Fruit fly (Drosophila melanogaster) whole organism, embryonic: ENCODE results near the gene Rab3-GAP.

Experiments
- Adf1 ChIP-seq: fragments of 200-800 bp; sonication (Bioruptor generic); IDR thresholded peaks from 2 replicates; pipeline ENCODE4 v1.3.6; 2022; ENCODE audit warnings: missing biosample characterization, missing genetic modification characterization
- Antp ChIP-seq: fragments of 200-800 bp; sonication (Bioruptor generic); optimal IDR thresholded peaks from 3 replicates; lab custom pipeline; 2016; ENCODE audit warnings: missing biosample characterization, missing genetic modification characterization
- CG11085 ChIP-seq: fragments of 200-800 bp; sonication (Bioruptor generic); IDR thresholded peaks from 2 replicates; pipeline ENCODE4 v1.3.6; 2022; ENCODE audit warnings: missing biosample characterization, missing genetic modification characterization
- CG12391 ChIP-seq: fragments of 200-800 bp; sonication (Bioruptor generic); optimal IDR thresholded peaks from 3 replicates; lab custom pipeline; 2018; ENCODE audit warnings: missing biosample characterization, mild to moderate bottlenecking, missing genetic modification characterization, moderate library complexity
- CG13287 ChIP-seq: fragments of 200-800 bp; sonication (Bioruptor generic); IDR thresholded peaks from 2 replicates; pipeline ENCODE4 v1.3.6; 2022; ENCODE audit warnings: missing biosample characterization, missing genetic modification characterization; ENCODE audit not compliant: partially characterized antibody
- CG13624 ChIP-seq: fragments of 200-800 bp; sonication (Bioruptor generic); optimal IDR thresholded peaks from 2 replicates; lab custom pipeline; 2016; ENCODE audit warnings: missing biosample characterization, missing genetic modification characterization
- CG13775 ChIP-seq: fragments of 200-800 bp; sonication (Bioruptor generic); optimal IDR thresholded peaks from 3 replicates; lab custom pipeline; 2017; ENCODE audit warnings: missing biosample characterization, mild to moderate bottlenecking, missing genetic modification characterization
- CG14710 ChIP-seq: fragments of 200-800 bp; sonication (Bioruptor generic); optimal IDR thresholded peaks from 3 replicates; lab custom pipeline; 2019; ENCODE audit warnings: missing biosample characterization, mild to moderate bottlenecking, missing genetic modification characterization, moderate library complexity
- CG14965 ChIP-seq: fragments of 200-800 bp; sonication (Bioruptor generic); optimal IDR thresholded peaks from 2 replicates; lab custom pipeline; 2016; ENCODE audit warnings: missing biosample characterization, missing genetic modification characterization, borderline replicate concordance
- CG17361 ChIP-seq: fragments of 200-800 bp; sonication (Bioruptor generic); IDR thresholded peaks from 3 replicates; pipeline ENCODE4 v1.3.6; 2022; ENCODE audit warnings: missing biosample characterization, missing genetic modification characterization
- CG17829 ChIP-seq: fragments of 200-800 bp; optimal IDR thresholded peaks from 2 replicates; lab custom pipeline; 2019; ENCODE audit warnings: missing biosample characterization, mild to moderate bottlenecking, missing genetic modification characterization, moderate library complexity
- CG18262 ChIP-seq: fragments of 200-800 bp; optimal IDR thresholded peaks from 3 replicates; lab custom pipeline; 2019; ENCODE audit warnings: missing biosample characterization, mild to moderate bottlenecking, missing genetic modification characterization, moderate library complexity
- CG18476 ChIP-seq: fragments of 200-800 bp; sonication (Bioruptor generic); optimal IDR thresholded peaks from 2 replicates; lab custom pipeline; 2016; ENCODE audit warnings: missing biosample characterization, mild to moderate bottlenecking, missing genetic modification characterization
- CG2712 ChIP-seq: fragments of 200-800 bp; optimal IDR thresholded peaks from 3 replicates; lab custom pipeline; 2019; ENCODE audit warnings: missing biosample characterization, mild to moderate bottlenecking, missing genetic modification characterization, moderate library complexity
- CG30020 ChIP-seq: fragments of 200-800 bp; optimal IDR thresholded peaks from 2 replicates; lab custom pipeline; 2019; ENCODE audit warnings: missing biosample characterization, mild to moderate bottlenecking, missing genetic modification characterization, moderate library complexity
- CG31441 ChIP-seq: fragments of 200-800 bp; sonication (Bioruptor generic); IDR thresholded peaks from 2 replicates; pipeline ENCODE4 v1.3.6; 2022; ENCODE audit warnings: missing biosample characterization, missing genetic modification characterization
- CG4404 ChIP-seq: fragments of 200-800 bp; sonication (Bioruptor generic); IDR thresholded peaks from 2 replicates; pipeline ENCODE4 v1.3.6; 2022; ENCODE audit warnings: missing biosample characterization, missing genetic modification characterization
- CG4424 ChIP-seq: fragments of 200-800 bp; sonication (Bioruptor generic); optimal IDR thresholded peaks from 3 replicates; lab custom pipeline; 2016; ENCODE audit warnings: missing biosample characterization, missing genetic modification characterization
- CG7271 ChIP-seq: fragments of 200-800 bp; sonication (Bioruptor generic); optimal IDR thresholded peaks from 2 replicates; lab custom pipeline; 2018; ENCODE audit warnings: missing biosample characterization, mild to moderate bottlenecking, missing genetic modification characterization, moderate library complexity
- CG7839 ChIP-seq: fragments of 200-800 bp; sonication (Bioruptor generic); optimal IDR thresholded peaks from 3 replicates; lab custom pipeline; 2018; ENCODE audit warnings: missing biosample characterization, mild to moderate bottlenecking, missing genetic modification characterization, moderate library complexity
- CG9437 ChIP-seq: fragments of 200-800 bp; sonication (Bioruptor generic); optimal IDR thresholded peaks from 2 replicates; lab custom pipeline; 2018; ENCODE audit warnings: missing biosample characterization, mild to moderate bottlenecking, missing genetic modification characterization
- HHEX ChIP-seq: fragments of 200-800 bp; sonication (Bioruptor generic); optimal IDR thresholded peaks from 3 replicates; lab custom pipeline; 2017; ENCODE audit warnings: missing biosample characterization, mild to moderate bottlenecking, missing genetic modification characterization, missing genetic modification reagents
- Lhr ChIP-seq: fragments of 200-800 bp; sonication (Bioruptor generic); optimal IDR thresholded peaks from 3 replicates; lab custom pipeline; 2017; ENCODE audit warnings: mild to moderate bottlenecking, missing biosample characterization, missing genetic modification reagents, missing genetic modification characterization
- Nf-YB ChIP-seq: fragments of 200-800 bp; sonication (Bioruptor generic); optimal IDR thresholded peaks from 3 replicates; lab custom pipeline; 2019; ENCODE audit warnings: missing biosample characterization, mild to moderate bottlenecking, missing genetic modification characterization, moderate library complexity
- Ssrp ChIP-seq: fragments of 200-800 bp; sonication (Bioruptor generic); optimal IDR thresholded peaks from 2 replicates; lab custom pipeline; 2018; ENCODE audit warnings: missing biosample characterization, mild to moderate bottlenecking, missing genetic modification characterization, moderate library complexity
- TFAM ChIP-seq: fragments of 200-800 bp; sonication (Bioruptor generic); optimal IDR thresholded peaks from 2 replicates; lab custom pipeline; 2017; ENCODE audit warnings: missing biosample characterization, missing genetic modification characterization, inconsistent platforms
- Trl ChIP-seq, 3 experiments: fragments of >200 bp in 2 of 3; fragments of 200-800 bp in 1 of 3; sonication (Bioruptor generic) in 1 of 3; optimal IDR thresholded peaks; 2 replicates in 1 of 3; 3 replicates in 2 of 3; lab custom pipeline; 2016 to 2017; ENCODE audit warnings: missing biosample characterization in 1 of 3, missing genetic modification characterization in 1 of 3
- Xbp1 ChIP-seq: fragments of 200-800 bp; sonication (Bioruptor generic); optimal IDR thresholded peaks from 3 replicates; lab custom pipeline; 2016; ENCODE audit warnings: missing biosample characterization, mild to moderate bottlenecking, missing genetic modification characterization
- ato ChIP-seq: fragments of 200-800 bp; sonication (Bioruptor generic); IDR thresholded peaks from 2 replicates; pipeline ENCODE4 v1.3.6; 2022; ENCODE audit warnings: missing biosample characterization, missing genetic modification characterization; ENCODE audit not compliant: partially characterized antibody
- bcd ChIP-seq: fragments of 200-800 bp; sonication (Bioruptor generic); optimal IDR thresholded peaks from 2 replicates; lab custom pipeline; 2017; ENCODE audit warnings: missing biosample characterization, mild to moderate bottlenecking, missing genetic modification characterization
- bsh ChIP-seq, 2 experiments: fragments of 200-800 bp; sonication (Bioruptor generic); optimal IDR thresholded peaks; 2 replicates each; lab custom pipeline; 2017 to 2018; ENCODE audit warnings: mild to moderate bottlenecking in 2 of 2, missing biosample characterization in 2 of 2, missing genetic modification characterization in 2 of 2, moderate library complexity in 1 of 2
- corto ChIP-seq: fragments of 200-800 bp; sonication (Bioruptor generic); optimal IDR thresholded peaks from 2 replicates; lab custom pipeline; 2016; ENCODE audit warnings: missing biosample characterization, mild to moderate bottlenecking, missing genetic modification characterization, moderate library complexity
- dmrt11E ChIP-seq: fragments of 200-800 bp; sonication (Bioruptor generic); optimal IDR thresholded peaks from 3 replicates; lab custom pipeline; 2018; ENCODE audit warnings: missing biosample characterization, mild to moderate bottlenecking, missing genetic modification characterization, moderate library complexity
- ewg ChIP-seq: fragments of 200-800 bp; sonication (Bioruptor generic); optimal IDR thresholded peaks from 3 replicates; lab custom pipeline; 2017; ENCODE audit warnings: mild to moderate bottlenecking, missing biosample characterization, missing genetic modification reagents, missing genetic modification characterization
- fd64A ChIP-seq: fragments of 200-800 bp; sonication (Bioruptor generic); optimal IDR thresholded peaks from 3 replicates; lab custom pipeline; 2018; ENCODE audit warnings: missing biosample characterization, mild to moderate bottlenecking, missing genetic modification characterization
- fd96Cb ChIP-seq: fragments of 200-800 bp; sonication (Bioruptor generic); optimal IDR thresholded peaks from 2 replicates; lab custom pipeline; 2018; ENCODE audit warnings: missing biosample characterization, mild to moderate bottlenecking, missing genetic modification characterization, moderate library complexity
- gce ChIP-seq: fragments of 200-800 bp; sonication (Bioruptor generic); IDR thresholded peaks from 3 replicates; pipeline ENCODE4 v1.3.6; 2022; ENCODE audit warnings: missing biosample characterization, missing genetic modification characterization
- gsb-n ChIP-seq: fragments of 200-800 bp; sonication (Bioruptor generic); optimal IDR thresholded peaks from 3 replicates; lab custom pipeline; 2018; ENCODE audit warnings: missing biosample characterization, mild to moderate bottlenecking, missing genetic modification characterization
- hbn ChIP-seq: fragments of 200-800 bp; sonication (Bioruptor generic); IDR thresholded peaks from 2 replicates; pipeline ENCODE4 v1.3.6; 2022; ENCODE audit warnings: missing biosample characterization, missing genetic modification characterization; ENCODE audit not compliant: partially characterized antibody
- ken ChIP-seq: fragments of 200-800 bp; sonication (Bioruptor generic); IDR thresholded peaks from 3 replicates; pipeline ENCODE4 v1.3.6; 2022; ENCODE audit warnings: missing biosample characterization, missing genetic modification characterization
- pzg ChIP-seq: fragments of 200-800 bp; sonication (Bioruptor generic); optimal IDR thresholded peaks from 3 replicates; lab custom pipeline; 2018; ENCODE audit warnings: missing biosample characterization, mild to moderate bottlenecking, missing genetic modification characterization, moderate library complexity
- repo ChIP-seq: fragments of 200-800 bp; sonication (Bioruptor generic); optimal IDR thresholded peaks from 2 replicates; lab custom pipeline; 2016; ENCODE audit warnings: missing biosample characterization, missing genetic modification characterization
- row ChIP-seq: fragments of 200-800 bp; sonication (Bioruptor generic); IDR thresholded peaks from 3 replicates; pipeline ENCODE4 v1.3.6; 2022; ENCODE audit warnings: missing biosample characterization, missing genetic modification characterization
- salm ChIP-seq: fragments of 200-800 bp; sonication (Bioruptor generic); optimal IDR thresholded peaks from 2 replicates; lab custom pipeline; 2018; ENCODE audit warnings: missing biosample characterization, mild to moderate bottlenecking, missing genetic modification characterization
- ssp ChIP-seq: fragments of 200-800 bp; sonication (Bioruptor generic); IDR thresholded peaks from 2 replicates; pipeline ENCODE4 v1.3.6; 2022; ENCODE audit warnings: missing biosample characterization, missing genetic modification characterization
- toy ChIP-seq: fragments of 200-800 bp; sonication (Bioruptor generic); IDR thresholded peaks from 2 replicates; pipeline ENCODE4 v1.3.6; 2022; ENCODE audit warnings: missing biosample characterization, missing genetic modification characterization
- unc-4 ChIP-seq: fragments of 200-800 bp; sonication (Bioruptor generic); IDR thresholded peaks from 2 replicates; pipeline ENCODE4 v1.3.6; 2022; ENCODE audit warnings: missing biosample characterization, missing genetic modification characterization; ENCODE audit not compliant: partially characterized antibody
- vvl ChIP-seq: fragments of 200-800 bp; sonication (Bioruptor generic); IDR thresholded peaks from 2 replicates; pipeline ENCODE4 v1.3.6; 2022; ENCODE audit warnings: missing biosample characterization, missing genetic modification characterization

The Rab3-GAP gene

DNA sequence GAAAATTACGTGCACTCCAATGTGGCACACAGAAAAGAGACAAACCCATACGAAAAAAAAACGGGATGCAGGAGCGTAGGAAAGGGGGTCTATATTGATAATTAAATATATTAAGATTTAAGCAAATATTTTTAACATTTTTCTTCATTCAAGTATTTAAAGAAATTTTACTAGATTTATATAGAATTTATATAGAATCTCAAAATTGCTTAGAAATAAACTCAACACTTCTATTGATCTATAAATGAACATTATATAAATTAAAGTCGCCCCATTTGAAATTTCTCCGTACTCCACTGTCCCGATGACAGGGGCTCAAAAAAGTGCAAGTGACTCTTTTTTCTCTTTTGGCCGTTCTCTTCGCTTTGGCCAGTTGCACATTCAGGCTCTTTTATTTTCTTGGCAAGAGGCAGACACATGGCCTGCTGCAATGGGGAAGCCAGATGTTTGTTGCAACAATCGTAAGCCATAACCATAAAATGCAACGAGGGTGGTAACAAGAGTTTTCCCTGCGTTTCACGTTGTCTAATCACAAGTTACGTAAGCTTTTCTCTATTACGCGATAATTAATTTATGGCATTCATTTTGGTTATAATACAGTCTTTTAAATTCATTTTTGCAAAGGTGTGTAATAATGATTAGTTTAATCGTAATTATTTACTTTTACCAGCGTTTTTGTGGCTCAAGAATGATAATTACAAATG is 2.9 kb upstream of the Rab3-GAP start (continued):
- TF ChIP-seq bcd (GFP tag; lab: Kevin White, UChicago): no peak
- TF ChIP-seq gsb-n (tag; lab: Kevin White, UChicago): peak; percentile 72
- peak; percentile 71 for TF ChIP-seq CG17829 (tag; lab: Kevin White, UChicago)
- TF ChIP-seq CG2712 (tag; lab: Kevin White, UChicago): peak; percentile 75
- no peak for TF ChIP-seq CG11085
- TF ChIP-seq CG4424 (GFP tag; lab: Kevin White, UChicago): peak; percentile 26
- TF ChIP-seq corto (GFP tag; lab: Kevin White, UChicago): peak; percentile 15
- no peak for TF ChIP-seq gce (GFP tag; lab: Robert Waterston, UW)
- no peak for TF ChIP-seq Xbp1 (GFP tag; lab: Kevin White, UChicago)
- TF ChIP-seq Trl (optimal IDR thresholded peaks at IDR 0.05; lab: Kevin White, UChicago): peak in 1 of 2 experiments; percentile 39
- no peak for TF ChIP-seq Trl (GFP tag; optimal IDR thresholded peaks at IDR 0.05; lab: Kevin White, UChicago)
- no peak for TF ChIP-seq CG13287 (GFP tag; lab: Robert Waterston, UW)
- TF ChIP-seq fd64A (GFP tag; lab: Kevin White, UChicago): no peak
- no peak for TF ChIP-seq ato (GFP tag; lab: Robert Waterston, UW)
- peak; percentile 63 for TF ChIP-seq CG17361 (GFP tag; lab: Robert Waterston, UW)
- TF ChIP-seq CG14965 (GFP tag; lab: Kevin White, UChicago): no peak
- TF ChIP-seq CG13624: no peak
- peak; percentile 64 to 92 for TF ChIP-seq bsh (GFP tag; optimal IDR thresholded peaks at IDR 0.05; lab: Kevin White, UChicago)
- 0 out of 3 replicates have a peak, but pooled peaks have one; percentile 8 for TF ChIP-seq ken
- TF ChIP-seq CG12391 (tag; lab: Kevin White, UChicago): peak; percentile 58
- peak; percentile 49 for TF ChIP-seq Ssrp
- peak; percentile 62; the same call in 1 of the 2 replicates for TF ChIP-seq vvl
- TF ChIP-seq unc-4: no peak
- TF ChIP-seq Nf-YB: peak; percentile 42
- TF ChIP-seq CG13775 (GFP tag; lab: Kevin White, UChicago): peak; percentile 12
- peak; percentile 50 for TF ChIP-seq row (GFP tag; lab: Robert Waterston, UW)
- 0 out of 2 replicates have a peak, but pooled peaks have one; percentile 39 for TF ChIP-seq CG4404 (GFP tag; lab: Robert Waterston, UW)
- TF ChIP-seq Adf1 (GFP tag; lab: Robert Waterston, UW): no peak
- TF ChIP-seq ssp (GFP tag; lab: Robert Waterston, UW): no peak
- TF ChIP-seq TFAM: no peak
- peak; percentile 71 for TF ChIP-seq CG14710 (tag; lab: Kevin White, UChicago)
- peak; percentile 1 for TF ChIP-seq CG9437 (GFP tag; lab: Kevin White, UChicago)
- TF ChIP-seq ewg (GFP tag; lab: Kevin White, UChicago): peak; percentile 10
- TF ChIP-seq hbn: no peak
- TF ChIP-seq fd96Cb: peak; percentile 37
- TF ChIP-seq CG30020 (tag; lab: Kevin White, UChicago): peak; percentile 13
- TF ChIP-seq CG31441 (GFP tag; lab: Robert Waterston, UW): peak; percentile 68
- peak; percentile 83 for TF ChIP-seq dmrt11E (tag; lab: Kevin White, UChicago)
- no peak for TF ChIP-seq toy (GFP tag; lab: Robert Waterston, UW)
- no peak for TF ChIP-seq Antp (GFP tag; lab: Kevin White, UChicago)
- no peak for TF ChIP-seq HHEX (GFP tag; lab: Kevin White, UChicago)
- TF ChIP-seq CG18262 (tag; lab: Kevin White, UChicago): peak; percentile 79
- peak; percentile 52 for TF ChIP-seq CG7839 (tag; lab: Kevin White, UChicago)
- peak; percentile 4 for TF ChIP-seq salm (tag; lab: Kevin White, UChicago)
- peak; percentile 27 for TF ChIP-seq CG7271 (tag; lab: Kevin White, UChicago)
- no peak for TF ChIP-seq repo (GFP tag; lab: Kevin White, UChicago)
- no peak for TF ChIP-seq Lhr
- TF ChIP-seq CG18476: peak; percentile 92
- TF ChIP-seq pzg (GFP tag; lab: Kevin White, UChicago): no peak
